Fruit fly (Drosophila melanogaster) whole organism, wandering third instar larva: ENCODE data around the gene CG9775.
A peak's percentile ranks its signal among the peaks of the same experiment; 100 is the strongest.

Source experiments
- Abd-B ChIP-seq: fragments of >200 bp; optimal IDR thresholded peaks from 2 replicates; lab custom pipeline; 2017; ENCODE audit warnings: missing biosample characterization, missing genetic modification characterization
- CG32264 ChIP-seq: fragments of 200-800 bp; sonication (Bioruptor generic); optimal IDR thresholded peaks from 2 replicates; lab custom pipeline; 2016; ENCODE audit warnings: missing biosample characterization, missing genetic modification characterization
- CG9705 ChIP-seq: fragments of 200-800 bp; sonication (Bioruptor generic); optimal IDR thresholded peaks from 2 replicates; lab custom pipeline; 2018; ENCODE audit warnings: missing biosample characterization, mild to moderate bottlenecking, missing genetic modification characterization
- CrebA ChIP-seq: fragments of 200-800 bp; sonication (Bioruptor generic); optimal IDR thresholded peaks from 2 replicates; lab custom pipeline; 2016; ENCODE audit warnings: missing biosample characterization, mild to moderate bottlenecking, missing genetic modification characterization, borderline replicate concordance
- Dfd ChIP-seq: fragments of >200 bp; optimal IDR thresholded peaks from 2 replicates; lab custom pipeline; 2017; ENCODE audit warnings: missing biosample characterization, missing genetic modification characterization
- Dif ChIP-seq: fragments of 200-275, 200-300 bp; sonication (Bioruptor generic); optimal IDR thresholded peaks from 2 replicates; lab custom pipeline; 2018; ENCODE audit warnings: missing biosample characterization, missing genetic modification characterization; ENCODE audit not compliant: partially characterized antibody
- GATAd ChIP-seq: sonication (Bioruptor generic); optimal IDR thresholded peaks from 2 replicates; lab custom pipeline; 2016; ENCODE audit warnings: missing biosample characterization, missing genetic modification characterization
- HLH106 ChIP-seq: fragments of 200-800 bp; optimal IDR thresholded peaks from 3 replicates; lab custom pipeline; 2019; ENCODE audit warnings: missing biosample characterization, mild to moderate bottlenecking, missing genetic modification characterization, moderate library complexity
- Hnf4 ChIP-seq: fragments of 200-800 bp; sonication (Bioruptor generic); optimal IDR thresholded peaks from 2 replicates; lab custom pipeline; 2016; ENCODE audit warnings: missing biosample characterization, mild to moderate bottlenecking, missing genetic modification characterization
- Hr78 ChIP-seq: fragments of >200 bp; optimal IDR thresholded peaks from 2 replicates; lab custom pipeline; 2017; ENCODE audit warnings: missing biosample characterization, missing genetic modification characterization
- Hr83 ChIP-seq: fragments of 200-300 bp; sonication (Bioruptor generic); optimal IDR thresholded peaks from 2 replicates; lab custom pipeline; 2016; ENCODE audit warnings: missing biosample characterization, mild to moderate bottlenecking, missing genetic modification characterization, moderate library complexity; ENCODE audit not compliant: poor library complexity, severe bottlenecking
- Jra ChIP-seq: sonication (Bioruptor generic); optimal IDR thresholded peaks from 2 replicates; lab custom pipeline; 2016; ENCODE audit warnings: missing biosample characterization, missing genetic modification characterization
- Mio ChIP-seq: sonication (Bioruptor generic); optimal IDR thresholded peaks from 2 replicates; lab custom pipeline; 2016; ENCODE audit warnings: missing biosample characterization, missing genetic modification characterization
- N ChIP-seq: fragments of >200 bp; optimal IDR thresholded peaks from 2 replicates; lab custom pipeline; 2018; ENCODE audit warnings: missing biosample characterization, missing external identifiers, missing genetic modification characterization
- OdsH ChIP-seq: fragments of 200-800 bp; sonication (Bioruptor generic); optimal IDR thresholded peaks from 2 replicates; lab custom pipeline; 2016; ENCODE audit warnings: missing biosample characterization, mild to moderate bottlenecking, missing genetic modification characterization
- Rel ChIP-seq, 2 experiments: fragments of 200-800 bp; sonication (Bioruptor generic) in 1 of 2; optimal IDR thresholded peaks; 2 replicates in 1 of 2; 3 replicates in 1 of 2; lab custom pipeline; 2016 to 2019; ENCODE audit warnings: mild to moderate bottlenecking in 2 of 2, missing biosample characterization in 2 of 2, missing genetic modification characterization in 2 of 2, moderate library complexity in 1 of 2
- Sp1 ChIP-seq: fragments of 200-800 bp; sonication (Bioruptor generic); optimal IDR thresholded peaks from 3 replicates; lab custom pipeline; 2019; ENCODE audit warnings: missing biosample characterization, mild to moderate bottlenecking, missing genetic modification characterization, moderate library complexity
- Vsx2 ChIP-seq: fragments of 200-300, 225-300 bp; sonication (Bioruptor generic); optimal IDR thresholded peaks from 2 replicates; lab custom pipeline; 2018; ENCODE audit warnings: missing biosample characterization, missing genetic modification characterization; ENCODE audit not compliant: partially characterized antibody
- br ChIP-seq: fragments of 200-800 bp; sonication (Bioruptor generic); optimal IDR thresholded peaks from 2 replicates; lab custom pipeline; 2016; ENCODE audit warnings: missing biosample characterization, missing genetic modification characterization
- brk ChIP-seq: fragments of 200-800 bp; sonication (Bioruptor generic); optimal IDR thresholded peaks from 2 replicates; lab custom pipeline; 2016; ENCODE audit warnings: missing biosample characterization, mild to moderate bottlenecking, missing genetic modification characterization
- dl ChIP-seq, 2 experiments: fragments of 175-275, 200-275 bp in 1 of 2; fragments of 200-275 bp in 1 of 2; sonication (Bioruptor generic); optimal IDR thresholded peaks; lab custom pipeline; 2018; ENCODE audit warnings: mild to moderate bottlenecking in 2 of 2, missing biosample characterization in 2 of 2, missing genetic modification characterization in 2 of 2, moderate library complexity in 2 of 2; ENCODE audit not compliant: partially characterized antibody in 2 of 2, insufficient read depth in 1 of 2
- dmrt93B ChIP-seq: fragments of 200-800 bp; sonication (Bioruptor generic); optimal IDR thresholded peaks from 2 replicates; lab custom pipeline; 2018; ENCODE audit warnings: missing biosample characterization, mild to moderate bottlenecking, missing genetic modification characterization
- dsf ChIP-seq: sonication (Bioruptor generic); optimal IDR thresholded peaks from 2 replicates; lab custom pipeline; 2016; ENCODE audit warnings: missing biosample characterization, missing genetic modification characterization, borderline replicate concordance
- ey ChIP-seq: fragments of 200-800 bp; sonication (Bioruptor generic); optimal IDR thresholded peaks from 2 replicates; lab custom pipeline; 2016; ENCODE audit warnings: missing biosample characterization, missing genetic modification characterization
- foxo ChIP-seq, 2 experiments: fragments of 200-800 bp; sonication (Bioruptor generic); optimal IDR thresholded peaks; 2 replicates in 1 of 2; 3 replicates in 1 of 2; lab custom pipeline; 2016 to 2017; ENCODE audit warnings: missing biosample characterization in 2 of 2, missing genetic modification characterization in 2 of 2
- fru ChIP-seq: fragments of 200-800 bp; sonication (Bioruptor generic); optimal IDR thresholded peaks from 3 replicates; lab custom pipeline; 2016; ENCODE audit warnings: missing biosample characterization, mild to moderate bottlenecking, missing genetic modification characterization
- h ChIP-seq: fragments of 200-800 bp; sonication (Bioruptor generic); optimal IDR thresholded peaks from 3 replicates; lab custom pipeline; 2016; ENCODE audit warnings: missing biosample characterization, mild to moderate bottlenecking, missing genetic modification characterization
- jim ChIP-seq: fragments of 175-275, 200-325 bp; sonication (Bioruptor generic); optimal IDR thresholded peaks from 2 replicates; lab custom pipeline; 2016; ENCODE audit warnings: missing biosample characterization, mild to moderate bottlenecking, missing genetic modification characterization
- lola ChIP-seq: fragments of >200 bp; optimal IDR thresholded peaks from 2 replicates; lab custom pipeline; 2017; ENCODE audit warnings: missing biosample characterization, missing genetic modification characterization
- pan ChIP-seq: fragments of >200 bp; optimal IDR thresholded peaks from 2 replicates; lab custom pipeline; 2017
- psq ChIP-seq: fragments of 200-800 bp; sonication (Bioruptor generic); optimal IDR thresholded peaks from 3 replicates; lab custom pipeline; 2017; ENCODE audit warnings: missing biosample characterization, mild to moderate bottlenecking, missing genetic modification characterization, moderate library complexity
- rgr ChIP-seq: fragments of 200-800 bp; sonication (Bioruptor generic); optimal IDR thresholded peaks from 3 replicates; lab custom pipeline; 2016; ENCODE audit warnings: missing biosample characterization, mild to moderate bottlenecking, missing genetic modification characterization
- sage ChIP-seq: fragments of 200-800 bp; sonication (Bioruptor generic); optimal IDR thresholded peaks from 2 replicates; lab custom pipeline; 2016; ENCODE audit warnings: missing biosample characterization, mild to moderate bottlenecking, missing genetic modification characterization
- sv ChIP-seq: fragments of 200-800 bp; sonication (Bioruptor generic); optimal IDR thresholded peaks from 3 replicates; lab custom pipeline; 2016; ENCODE audit warnings: missing biosample characterization, missing genetic modification characterization
- tai ChIP-seq: sonication (Bioruptor generic); optimal IDR thresholded peaks from 2 replicates; lab custom pipeline; 2016; ENCODE audit warnings: missing biosample characterization, missing genetic modification characterization
- usp ChIP-seq: fragments of >200 bp; optimal IDR thresholded peaks from 2 replicates; lab custom pipeline; 2017; ENCODE audit warnings: missing biosample characterization, missing genetic modification characterization
- woc ChIP-seq: sonication (Bioruptor generic); optimal IDR thresholded peaks from 2 replicates; lab custom pipeline; 2016; ENCODE audit warnings: missing biosample characterization, mild to moderate bottlenecking, missing genetic modification characterization

CG9775 gene

dm6 chr3R:4663068-4663467 lies 21.4 kb upstream of the CG9775 start:
- TF ChIP-seq fru, result peak; percentile 27
- TF ChIP-seq Hr78 (GFP tag; lab: Kevin White, UChicago), result no peak
- peak; percentile 9 for TF ChIP-seq h (GFP tag; lab: Kevin White, UChicago)
- no peak for TF ChIP-seq sage (GFP tag; lab: Kevin White, UChicago)
- peak; percentile 8 for TF ChIP-seq ey
- peak; percentile 49 for TF ChIP-seq sv
- peak in 1 of 2 experiments; percentile 20 for TF ChIP-seq foxo (GFP tag; optimal IDR thresholded peaks at IDR 0.05; lab: Kevin White, UChicago)
- TF ChIP-seq psq, result no peak
- no peak for TF ChIP-seq Sp1
- TF ChIP-seq Hnf4 (GFP tag; lab: Kevin White, UChicago), result peak; percentile 25
- TF ChIP-seq, all 38 proteins: peak for 6

dm6 chr3R:4661640-4662039 lies 20.0 kb upstream of the CG9775 start:
- TF ChIP-seq Jra, result no peak
- no peak for TF ChIP-seq Dfd
- no peak for TF ChIP-seq Dif (GFP tag; lab: Kevin White, UChicago)
- no peak for TF ChIP-seq Rel (GFP tag; optimal IDR thresholded peaks at IDR 0.05; lab: Kevin White, UChicago)
- no peak for TF ChIP-seq Rel (tag; optimal IDR thresholded peaks at IDR 0.05; lab: Kevin White, UChicago)
- no peak for TF ChIP-seq woc
- no peak for TF ChIP-seq psq
- no peak for TF ChIP-seq tai (GFP tag; lab: Kevin White, UChicago)
- no peak for TF ChIP-seq h (GFP tag; lab: Kevin White, UChicago)
- TF ChIP-seq dsf (GFP tag; lab: Kevin White, UChicago), result no peak
- no peak for TF ChIP-seq dmrt93B (GFP tag; lab: Kevin White, UChicago)

dm6 chr3R:4659934-4660353 lies 18.3 kb upstream of the CG9775 start:
- no peak for TF ChIP-seq Abd-B (GFP tag; lab: Kevin White, UChicago)
- no peak for TF ChIP-seq Vsx2 (GFP tag; lab: Kevin White, UChicago)
- no peak for TF ChIP-seq foxo (GFP tag; optimal IDR thresholded peaks at IDR 0.05; lab: Kevin White, UChicago)
- no peak for TF ChIP-seq h (GFP tag; lab: Kevin White, UChicago)
- no peak for TF ChIP-seq CG32264
- no peak for TF ChIP-seq ey
- TF ChIP-seq Mio (GFP tag; lab: Kevin White, UChicago), result no peak
- no peak for TF ChIP-seq sv
- no peak for TF ChIP-seq Jra
- TF ChIP-seq CrebA (GFP tag; lab: Kevin White, UChicago), result no peak
- TF ChIP-seq pan (lab: Kevin White, UChicago), result no peak
- no peak for TF ChIP-seq jim (GFP tag; lab: Kevin White, UChicago)
- no peak for TF ChIP-seq CG9705 (GFP tag; lab: Kevin White, UChicago)

- TF ChIP-seq Dif (GFP tag; lab: Kevin White, UChicago), result peak; percentile 76
- no peak for TF ChIP-seq CG9705 (GFP tag; lab: Kevin White, UChicago)
- peak in 1 of 2 experiments; percentile 34 for TF ChIP-seq dl (GFP tag; optimal IDR thresholded peaks at IDR 0.05; lab: Kevin White, UChicago; ENCODE audit: insufficient read depth in 1 of 2, partially characterized antibody in 2 of 2)
- peak; percentile 51 for TF ChIP-seq br (GFP tag; lab: Kevin White, UChicago)
- TF ChIP-seq GATAd (GFP tag; lab: Kevin White, UChicago), result no peak
- TF ChIP-seq fru, result no peak
- no peak for TF ChIP-seq CG32264
- peak; percentile 53 for TF ChIP-seq Sp1
- no peak for TF ChIP-seq CrebA (GFP tag; lab: Kevin White, UChicago)
- TF ChIP-seq brk, result peak; percentile 31
- TF ChIP-seq dsf (GFP tag; lab: Kevin White, UChicago), result no peak
- no peak for TF ChIP-seq tai (GFP tag; lab: Kevin White, UChicago)
- TF ChIP-seq usp (GFP tag; lab: Kevin White, UChicago), result no peak
- peak; percentile 47 for TF ChIP-seq psq
- TF ChIP-seq Hr78 (GFP tag; lab: Kevin White, UChicago), result no peak
- peak; percentile 37 for TF ChIP-seq Hnf4 (GFP tag; lab: Kevin White, UChicago)
- peak; percentile 56 for TF ChIP-seq Jra
- no peak for TF ChIP-seq dmrt93B (GFP tag; lab: Kevin White, UChicago)
- TF ChIP-seq Abd-B (GFP tag; lab: Kevin White, UChicago), result no peak
- TF ChIP-seq foxo (GFP tag; optimal IDR thresholded peaks at IDR 0.05; lab: Kevin White, UChicago), result peak in 1 of 2 experiments; percentile 54
- TF ChIP-seq jim (GFP tag; lab: Kevin White, UChicago), result peak; percentile 80
- peak; percentile 71 for TF ChIP-seq rgr (GFP tag; lab: Kevin White, UChicago)
- TF ChIP-seq N (GFP tag; lab: Kevin White, UChicago), result peak; percentile 31
- peak; percentile 78 for TF ChIP-seq Hr83 (GFP tag; lab: Kevin White, UChicago)
- TF ChIP-seq lola (GFP tag; lab: Kevin White, UChicago), result no peak
- peak; percentile 28 for TF ChIP-seq sv
- peak; percentile 75 for TF ChIP-seq Vsx2 (GFP tag; lab: Kevin White, UChicago)
- TF ChIP-seq Mio (GFP tag; lab: Kevin White, UChicago), result peak; percentile 26
- peak; percentile 38 for TF ChIP-seq ey
- peak; percentile 52 for TF ChIP-seq OdsH (GFP tag; lab: Kevin White, UChicago)
- no peak for TF ChIP-seq Dfd
- peak; percentile 8 for TF ChIP-seq HLH106 (tag; lab: Kevin White, UChicago)
- TF ChIP-seq pan (lab: Kevin White, UChicago), result no peak
- TF ChIP-seq woc, result no peak
Measured at dm6 chr3R:4658991-4659933, 17.6 kb upstream of the CG9775 start, which contains the start of gene smash. Gene smash (plus strand): TSS chr3R:4659579.
